Fruit fly (Drosophila melanogaster): ENCODE measurements around the gene glec.

DNA sequence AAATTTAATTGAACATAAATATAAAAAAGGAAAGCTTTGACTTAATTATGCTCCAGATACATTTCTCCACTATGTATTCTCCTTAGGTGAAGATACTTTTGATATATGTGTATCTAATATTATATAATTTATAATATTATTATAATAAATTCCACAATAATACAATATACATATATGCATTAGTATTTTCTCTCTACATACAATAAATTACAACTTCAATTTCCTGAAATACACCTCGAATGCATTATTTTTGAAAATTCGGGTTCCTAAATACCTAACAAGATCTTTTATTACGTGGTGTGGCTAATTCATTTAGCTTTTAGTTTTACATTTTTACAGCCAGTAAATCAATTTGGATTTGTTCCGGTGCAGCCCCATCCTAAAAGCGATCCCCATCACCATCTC is 25.8 kb downstream of the glec start:
- TF ChIP-seq MBD-R2 (GFP tag; IDR thresholded peaks at IDR 0.05) (no peak), pan (optimal IDR thresholded peaks at IDR 0.05) (no peak), pan (GFP tag; optimal IDR thresholded peaks at IDR 0.05 in 1 of 2, IDR thresholded peaks at IDR 0.05 in 1 of 2) (no peak)
